Worm (Caenorhabditis elegans) whole organism, L1 larva: ENCODE data around the gene B0432.10.

Experiments
- Y116A8C.19 ChIP-seq: sonication (generic microtip); optimal IDR thresholded peaks from 2 replicates; lab custom pipeline; 2016; ENCODE audit warnings: missing compliant biosample characterization, missing genetic modification characterization, borderline replicate concordance
- aly-2 ChIP-seq: fragments of 150-350 bp; optimal IDR thresholded peaks from 2 replicates; lab custom pipeline; 2014; ENCODE audit warnings: missing biosample characterization, missing genetic modification characterization
- ama-1 ChIP-seq: fragments of 150-350 bp; optimal IDR thresholded peaks from 2 replicates; lab custom pipeline; 2014
- blmp-1 ChIP-seq: fragments of 150-350 bp; optimal IDR thresholded peaks from 2 replicates; lab custom pipeline; 2014; ENCODE audit warnings: missing biosample characterization, missing genetic modification characterization
- dpl-1 ChIP-seq, 3 experiments: fragments of 150-350 bp in 2 of 3; sonication (generic microtip) in 1 of 3; optimal IDR thresholded peaks; 2 replicates each; lab custom pipeline; 2014 to 2017; ENCODE audit warnings: missing biosample characterization in 3 of 3, missing genetic modification characterization in 3 of 3, missing genetic modification reagents in 3 of 3
- dsc-1 ChIP-seq: sonication (generic microtip); optimal IDR thresholded peaks from 2 replicates; lab custom pipeline; 2016; ENCODE audit warnings: mild to moderate bottlenecking, missing genetic modification characterization, missing compliant biosample characterization
- efl-1 ChIP-seq, 4 experiments: fragments of 150-350 bp; optimal IDR thresholded peaks in 3 of 4; peaks in 1 of 4; 1 replicate in 1 of 4; 2 replicates in 3 of 4; lab custom pipeline; 2014; ENCODE audit warnings: missing biosample characterization in 2 of 4, missing genetic modification characterization in 2 of 4, missing genetic modification reagents in 2 of 4
- efl-3 ChIP-seq: fragments of 200-800 bp; sonication (Bioruptor generic); optimal IDR thresholded peaks from 2 replicates; lab custom pipeline; 2018; ENCODE audit warnings: mild to moderate bottlenecking, missing genetic modification characterization, missing compliant biosample characterization
- egl-27 ChIP-seq, 2 experiments: fragments of 150-350 bp in 1 of 2; sonication (generic microtip); optimal IDR thresholded peaks; 3 replicates each; lab custom pipeline; 2017 to 2018; ENCODE audit warnings: missing biosample characterization in 2 of 2, missing genetic modification characterization in 2 of 2, missing genetic modification reagents in 2 of 2
- elt-2 ChIP-seq: sonication (generic microtip); optimal IDR thresholded peaks from 2 replicates; lab custom pipeline; 2016; ENCODE audit warnings: missing genetic modification characterization, mild to moderate bottlenecking, inconsistent platforms, missing compliant biosample characterization, missing genetic modification reagents
- fkh-4 ChIP-seq: sonication (generic microtip); optimal IDR thresholded peaks from 2 replicates; lab custom pipeline; 2016; ENCODE audit warnings: missing compliant biosample characterization, missing genetic modification characterization, borderline replicate concordance
- grh-1 ChIP-seq: fragments of 200-800 bp; sonication (Bioruptor generic); IDR thresholded peaks from 2 replicates; pipeline ENCODE4 v1.3.6; 2022; ENCODE audit warnings: missing genetic modification reagents, missing genetic modification characterization, missing compliant biosample characterization
- irx-1 ChIP-seq: sonication (generic microtip); optimal IDR thresholded peaks from 2 replicates; lab custom pipeline; 2016; ENCODE audit warnings: missing genetic modification characterization, missing compliant biosample characterization
- isw-1 ChIP-seq: fragments of 200-800 bp; sonication (Bioruptor generic); IDR thresholded peaks from 2 replicates; pipeline ENCODE4 v1.3.6; 2022; ENCODE audit warnings: missing genetic modification characterization, missing compliant biosample characterization
- lin-14 ChIP-seq: fragments of 200-800 bp; sonication (Bioruptor generic); optimal IDR thresholded peaks from 2 replicates; lab custom pipeline; 2018; ENCODE audit warnings: mild to moderate bottlenecking, missing genetic modification characterization, moderate library complexity, missing compliant biosample characterization
- lin-15B ChIP-seq: fragments of 150-350 bp; sonication (generic microtip); optimal IDR thresholded peaks from 3 replicates; lab custom pipeline; 2014; ENCODE audit warnings: missing biosample characterization, missing genetic modification characterization
- lir-3 ChIP-seq: sonication (generic microtip); optimal IDR thresholded peaks from 2 replicates; lab custom pipeline; 2016; ENCODE audit warnings: mild to moderate bottlenecking, missing genetic modification characterization, moderate library complexity, missing compliant biosample characterization; ENCODE audit not compliant: poor library complexity
- lsy-2 ChIP-seq, 2 experiments: fragments of 150-350 bp; optimal IDR thresholded peaks; 2 replicates each; lab custom pipeline; 2014; ENCODE audit warnings: missing biosample characterization in 2 of 2, missing genetic modification characterization in 2 of 2
- mdl-1 ChIP-seq, 2 experiments: fragments of 150-350 bp; optimal IDR thresholded peaks; 2 replicates each; lab custom pipeline; 2014 to 2017; ENCODE audit warnings: missing biosample characterization in 2 of 2, missing genetic modification characterization in 2 of 2, inconsistent platforms in 1 of 2
- mef-2 ChIP-seq: fragments of 150-350 bp; optimal IDR thresholded peaks from 2 replicates; lab custom pipeline; 2014; ENCODE audit warnings: missing biosample characterization, missing genetic modification characterization
- mep-1 ChIP-seq: fragments of 150-350 bp; optimal IDR thresholded peaks from 2 replicates; lab custom pipeline; 2014; ENCODE audit warnings: missing biosample characterization, missing genetic modification characterization
- nhr-11 ChIP-seq: fragments of 150-350 bp; optimal IDR thresholded peaks from 2 replicates; lab custom pipeline; 2014; ENCODE audit warnings: missing biosample characterization, missing genetic modification characterization
- nhr-19 ChIP-seq: fragments of 200-800 bp; sonication (Bioruptor generic); conservative IDR thresholded peaks from 2 replicates; pipeline ENCODE4 v1.3.6; 2022; ENCODE audit warnings: missing genetic modification characterization, missing compliant biosample characterization
- nhr-20 ChIP-seq: sonication (generic microtip); optimal IDR thresholded peaks from 2 replicates; lab custom pipeline; 2016; ENCODE audit warnings: mild to moderate bottlenecking, missing genetic modification characterization, missing compliant biosample characterization
- nhr-28 ChIP-seq: fragments of 150-350 bp; optimal IDR thresholded peaks from 2 replicates; lab custom pipeline; 2014; ENCODE audit warnings: missing biosample characterization, missing genetic modification characterization
- nhr-71 ChIP-seq: sonication (generic microtip); optimal IDR thresholded peaks from 2 replicates; lab custom pipeline; 2016; ENCODE audit warnings: mild to moderate bottlenecking, missing genetic modification characterization, moderate library complexity, missing compliant biosample characterization
- nhr-76 ChIP-seq: sonication (generic microtip); optimal IDR thresholded peaks from 2 replicates; lab custom pipeline; 2017; ENCODE audit warnings: missing biosample characterization, missing genetic modification characterization
- nhr-77 ChIP-seq: fragments of 150-350 bp; optimal IDR thresholded peaks from 2 replicates; lab custom pipeline; 2014; ENCODE audit warnings: missing biosample characterization, missing genetic modification characterization
- nhr-85 ChIP-seq: sonication (generic microtip); peaks from one replicate; lab custom pipeline; 2016; ENCODE audit warnings: missing genetic modification characterization, inconsistent platforms, missing compliant biosample characterization
- pag-3 ChIP-seq: sonication (generic microtip); optimal IDR thresholded peaks from 2 replicates; lab custom pipeline; 2017; ENCODE audit warnings: missing genetic modification characterization, mild to moderate bottlenecking, missing compliant biosample characterization, antibody characterized with exemption, borderline replicate concordance; ENCODE audit not compliant: insufficient read depth
- rnt-1 ChIP-seq: sonication (generic microtip); optimal IDR thresholded peaks from 2 replicates; lab custom pipeline; 2016; ENCODE audit warnings: mild to moderate bottlenecking, missing genetic modification characterization, moderate library complexity, missing compliant biosample characterization
- skn-1 ChIP-seq: fragments of 150-350 bp; optimal IDR thresholded peaks from 2 replicates; lab custom pipeline; 2014; ENCODE audit warnings: missing biosample characterization, missing genetic modification characterization
- snpc-4 ChIP-seq: fragments of 150-350 bp; optimal IDR thresholded peaks from 2 replicates; lab custom pipeline; 2014; ENCODE audit warnings: missing biosample characterization, missing genetic modification characterization
- snu-23 ChIP-seq: sonication (generic microtip); optimal IDR thresholded peaks from 2 replicates; lab custom pipeline; 2016; ENCODE audit warnings: missing genetic modification characterization, missing compliant biosample characterization
- sup-37 ChIP-seq: fragments of 200-800 bp; sonication (Bioruptor generic); optimal IDR thresholded peaks from 2 replicates; lab custom pipeline; 2018; ENCODE audit warnings: mild to moderate bottlenecking, missing genetic modification characterization, missing compliant biosample characterization
- unc-130 ChIP-seq: fragments of 150-350 bp; optimal IDR thresholded peaks from 2 replicates; lab custom pipeline; 2017; ENCODE audit warnings: missing biosample characterization, missing genetic modification characterization, inconsistent platforms
- zag-1 ChIP-seq: fragments of 150-350 bp; optimal IDR thresholded peaks from 2 replicates; lab custom pipeline; 2014; ENCODE audit warnings: missing biosample characterization, missing genetic modification characterization
- ztf-4 ChIP-seq: fragments of 150-350 bp; optimal IDR thresholded peaks from 2 replicates; lab custom pipeline; 2014; ENCODE audit warnings: missing biosample characterization, missing genetic modification characterization

Gene B0432.10

DNA sequence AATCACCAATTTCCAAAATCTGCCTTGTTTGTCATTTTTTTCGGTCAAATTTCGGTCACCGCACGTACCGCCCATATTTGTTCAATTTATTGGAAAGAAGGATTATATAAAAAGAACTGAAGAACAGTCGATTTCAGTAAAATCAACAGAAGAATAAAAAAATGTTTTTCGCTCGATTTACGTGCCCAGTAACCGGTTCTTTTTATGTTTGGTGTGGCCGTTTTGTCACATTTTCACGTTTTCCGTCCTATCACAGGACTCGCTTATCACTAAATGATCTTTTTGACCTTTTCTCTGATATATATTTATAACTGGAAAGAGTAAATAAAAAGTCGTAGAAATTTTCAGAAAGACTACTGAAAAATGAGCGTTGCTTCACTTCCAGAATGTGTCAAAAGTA lies 33.4 kb upstream of the B0432.10 start, which contains the start of gene far-7 (continued):
- TF ChIP-seq nhr-11 (no peak), nhr-20 (tag; lab: Kevin White, UChicago) (peak; percentile 46)

DNA sequence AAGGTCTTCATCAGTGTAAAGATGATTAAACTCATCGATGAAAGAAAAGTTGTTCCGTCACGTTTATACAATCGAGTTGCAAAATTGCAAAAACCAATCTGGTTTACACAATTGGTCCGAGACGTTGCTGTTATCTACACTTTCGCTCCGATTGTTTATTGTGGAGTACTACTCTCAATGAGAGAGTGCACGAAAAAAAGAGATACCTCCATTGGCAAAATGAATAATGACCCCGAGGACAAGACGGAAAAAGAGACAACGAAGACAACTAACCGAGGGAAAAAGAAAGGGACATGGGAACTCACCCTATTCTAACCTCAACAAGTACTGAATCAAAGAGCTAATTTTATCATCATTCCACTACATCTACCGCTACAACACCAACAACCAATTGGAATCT lies 27.5 kb upstream of the B0432.10 start:
- TF ChIP-seq efl-3 (GFP tag; lab: Kevin White, UChicago) (no peak), nhr-28 (tag; lab: Kevin White, UChicago) (no peak), lsy-2 (tag; optimal IDR thresholded peaks at IDR 0.05; lab: Kevin White, UChicago) (peak in 1 of 2 experiments; percentile 29), dpl-1 (GFP tag; optimal IDR thresholded peaks at IDR 0.05; lab: Kevin White, UChicago) (no peak), nhr-71 (tag; lab: Kevin White, UChicago) (peak; percentile 10), elt-2 (tag; lab: Kevin White, UChicago) (peak; percentile 57), nhr-11 (no peak), nhr-77 (tag; lab: Kevin White, UChicago) (no peak), snpc-4 (no peak), fkh-4 (tag; lab: Kevin White, UChicago) (no peak), efl-1 (optimal IDR thresholded peaks at IDR 0.05; lab: Kevin White, UChicago) (peak in 1 of 2 experiments; percentile 1), efl-1 (GFP tag; optimal IDR thresholded peaks at IDR 0.05 in 1 of 2; lab: Kevin White, UChicago) (no peak), lin-14 (GFP tag; lab: Kevin White, UChicago) (peak; percentile 76), ama-1 (lab: Kevin White, UChicago) (no peak), nhr-19 (GFP tag; lab: Robert Waterston, UW) (no peak), mep-1 (tag; lab: Kevin White, UChicago) (no peak), irx-1 (tag; lab: Kevin White, UChicago) (no peak), nhr-76 (tag; lab: Kevin White, UChicago) (no peak), sup-37 (GFP tag; lab: Kevin White, UChicago) (no peak), rnt-1 (tag; lab: Kevin White, UChicago) (peak; percentile 41), grh-1 (GFP tag; lab: Robert Waterston, UW) (no peak), mef-2 (tag; lab: Kevin White, UChicago) (no peak), skn-1 (no peak), ztf-4 (no peak), mdl-1 (tag; optimal IDR thresholded peaks at IDR 0.05; lab: Kevin White, UChicago) (no peak), lin-15B (no peak), egl-27 (tag; optimal IDR thresholded peaks at IDR 0.05; lab: Kevin White, UChicago) (no peak), pag-3 (tag; lab: Kevin White, UChicago) (no peak), lir-3 (tag; lab: Kevin White, UChicago) (no peak), nhr-85 (tag; lab: Kevin White, UChicago) (peak; percentile 53), unc-130 (no peak), dsc-1 (peak; percentile 4), zag-1 (tag; lab: Kevin White, UChicago) (no peak), isw-1 (GFP tag; lab: Robert Waterston, UW) (no peak), snu-23 (GFP tag; lab: Kevin White, UChicago) (peak; percentile 14), Y116A8C.19 (tag; lab: Kevin White, UChicago) (no peak), blmp-1 (tag; lab: Kevin White, UChicago) (peak; percentile 78), aly-2 (no peak)

DNA sequence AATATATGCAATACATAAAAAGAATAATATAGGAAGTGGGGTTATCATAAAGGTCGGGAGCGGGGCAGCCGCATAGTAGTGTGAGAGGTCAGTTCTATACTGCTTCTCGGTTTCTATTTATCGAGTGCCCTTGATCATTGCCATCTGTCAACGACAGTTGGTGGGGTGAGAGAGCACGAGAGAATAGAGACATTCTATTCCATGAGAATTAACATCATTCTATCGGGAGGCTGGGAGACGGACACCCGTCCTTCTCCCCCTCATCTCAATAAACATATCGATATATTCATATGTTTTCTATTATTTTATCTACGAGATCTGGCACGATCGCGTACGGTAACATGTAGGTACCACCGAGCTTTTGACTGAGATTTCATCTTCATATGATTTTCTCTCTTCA lies 26.0 kb upstream of the B0432.10 start, which contains the start of gene mps-2:
Gene mps-2 (minus strand): TSS at position 101 of the 400 bp plus-strand sequence.
- peak; percentile 8 for TF ChIP-seq nhr-71 (tag; lab: Kevin White, UChicago)
- peak; percentile 46 for TF ChIP-seq dsc-1
